Worm (Caenorhabditis elegans): ENCODE results near the gene Y75B7AR.1.

ce11 chrV:1411459-1411858 is 18.7 kb upstream of the Y75B7AR.1 start, which contains the start of gene snt-5:
- TF ChIP-seq cog-1 (tag; optimal IDR thresholded peaks at IDR 0.05) (no peak), med-1 (GFP tag; optimal IDR thresholded peaks at IDR 0.05; ENCODE audit: insufficient read depth) (no peak), klf-2 (GFP tag; conservative IDR thresholded peaks at IDR 0.05) (no peak), ztf-23 (GFP tag; IDR thresholded peaks at IDR 0.05) (no peak), ref-1 (GFP tag; conservative IDR thresholded peaks at IDR 0.05) (no peak), ztf-29 (GFP tag; IDR thresholded peaks at IDR 0.05) (no peak), T22C8.4 (GFP tag; IDR thresholded peaks at IDR 0.05) (no peak)
